Worm (Caenorhabditis elegans): ENCODE results near the gene srj-10.

Gene srj-10

DNA sequence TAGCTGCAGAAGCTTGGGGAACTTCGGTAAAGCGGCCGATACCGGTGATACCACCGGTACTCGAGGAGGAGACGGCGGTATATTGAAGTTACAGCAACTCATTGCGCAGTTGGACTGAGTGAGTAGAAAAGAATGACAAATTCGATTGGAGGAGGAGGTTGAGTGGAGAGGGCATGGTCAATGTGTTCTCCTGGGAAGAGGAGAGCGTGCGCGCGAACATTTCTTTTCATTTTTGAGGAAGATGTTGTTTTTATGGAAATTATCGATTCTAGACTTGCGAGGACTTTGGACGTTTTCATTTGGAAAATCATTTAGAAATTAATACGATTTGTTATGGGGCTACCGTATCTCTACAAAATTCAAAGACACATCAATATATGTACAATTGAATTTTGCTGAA, 44.5 kb downstream of the srj-10 start:
- TF ChIP-seq nhr-129 (tag; optimal IDR thresholded peaks at IDR 0.05) = no peak
- no peak for TF ChIP-seq fos-1 (tag; optimal IDR thresholded peaks at IDR 0.05)
- TF ChIP-seq dmd-4 (tag; optimal IDR thresholded peaks at IDR 0.05) = no peak
- no peak for TF ChIP-seq sem-4 (tag; optimal IDR thresholded peaks at IDR 0.05)
- no peak for TF ChIP-seq mbf-1 (tag; optimal IDR thresholded peaks at IDR 0.05)
- no peak for TF ChIP-seq sma-3 (GFP tag; optimal IDR thresholded peaks at IDR 0.05)
- no peak for TF ChIP-seq nhr-23 (tag; optimal IDR thresholded peaks at IDR 0.05)
- no peak for TF ChIP-seq Y55F3AM.14 (GFP tag; optimal IDR thresholded peaks at IDR 0.05)
- no peak for TF ChIP-seq blmp-1 (tag; optimal IDR thresholded peaks at IDR 0.05; ENCODE audit: insufficient read depth)
- TF ChIP-seq R02D3.7 (tag; optimal IDR thresholded peaks at IDR 0.05) = no peak
- no peak for TF ChIP-seq ceh-82 (tag; optimal IDR thresholded peaks at IDR 0.05)

ce11 chrV:16024917-16025316, 48.8 kb downstream of the srj-10 start:
- TF ChIP-seq nhr-10 (tag; optimal IDR thresholded peaks at IDR 0.05) = no peak
- TF ChIP-seq mdl-1 (tag; optimal IDR thresholded peaks at IDR 0.05) = no peak
- no peak for TF ChIP-seq ceh-16 (tag; optimal IDR thresholded peaks at IDR 0.05)

- TF ChIP-seq alr-1 (tag; optimal IDR thresholded peaks at IDR 0.05) = no peak
- TF ChIP-seq C34F6.9 (tag; optimal IDR thresholded peaks at IDR 0.05) = no peak
- no peak for TF ChIP-seq gmeb-1 (tag; optimal IDR thresholded peaks at IDR 0.05)
Observed at ce11 chrV:16024300-16024699, 49.5 kb downstream of the srj-10 start, which contains the start of gene T10C6.6. T10C6.6 (plus strand) TSS chrV:16024326.

DNA sequence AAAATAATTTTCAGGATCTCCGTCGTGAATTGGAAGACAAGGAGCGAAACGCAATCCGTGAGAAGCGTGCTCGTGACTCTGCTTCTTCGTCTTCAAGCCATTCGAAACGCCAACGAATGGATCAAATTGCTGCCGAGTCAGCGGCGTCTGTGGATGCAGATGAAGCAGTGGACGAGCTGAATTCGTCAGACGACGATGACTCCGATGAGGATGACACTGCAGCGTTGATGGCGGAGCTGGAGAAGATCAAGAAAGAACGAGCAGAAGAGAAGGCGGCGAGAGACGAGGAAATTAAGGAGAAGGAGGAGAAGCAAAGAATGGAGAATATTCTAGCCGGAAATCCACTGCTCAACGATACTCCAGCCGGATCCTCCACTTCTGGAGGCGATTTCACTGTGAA, 50.2 kb downstream of the srj-10 start:
- no peak for TF ChIP-seq Y55F3AM.14 (GFP tag; optimal IDR thresholded peaks at IDR 0.05)
- TF ChIP-seq lin-39 (tag; optimal IDR thresholded peaks at IDR 0.05) = no peak
- no peak for TF ChIP-seq ceh-82 (tag; optimal IDR thresholded peaks at IDR 0.05)

- TF ChIP-seq aly-2 (tag; optimal IDR thresholded peaks at IDR 0.05) (no peak), nhr-77 (tag; optimal IDR thresholded peaks at IDR 0.05) (no peak), ceh-16 (tag; optimal IDR thresholded peaks at IDR 0.05) (no peak), nhr-6 (tag; optimal IDR thresholded peaks at IDR 0.05) (no peak), ztf-1 (GFP tag; conservative IDR thresholded peaks at IDR 0.05) (no peak), mab-5 (tag; optimal IDR thresholded peaks at IDR 0.05) (no peak), elt-1 (tag; optimal IDR thresholded peaks at IDR 0.05) (no peak), dmd-4 (tag; optimal IDR thresholded peaks at IDR 0.05) (no peak), skn-1 (tag; optimal IDR thresholded peaks at IDR 0.05) (no peak), egl-27 (tag; optimal IDR thresholded peaks at IDR 0.05) (no peak), ZK546.5 (tag; optimal IDR thresholded peaks at IDR 0.05) (no peak), ceh-82 (tag; optimal IDR thresholded peaks at IDR 0.05) (no peak), peb-1 (tag; optimal IDR thresholded peaks at IDR 0.05) (no peak), C34F6.9 (tag; optimal IDR thresholded peaks at IDR 0.05) (no peak), alr-1 (tag; optimal IDR thresholded peaks at IDR 0.05) (no peak), nhr-129 (tag; optimal IDR thresholded peaks at IDR 0.05) (no peak), F13H6.1 (tag; optimal IDR thresholded peaks at IDR 0.05) (no peak), nhr-23 (tag; optimal IDR thresholded peaks at IDR 0.05) (no peak), mdl-1 (tag; optimal IDR thresholded peaks at IDR 0.05) (no peak)
Observed at ce11 chrV:16023051-16023450, 50.7 kb downstream of the srj-10 start, which contains the start of gene cwc-15. cwc-15 (plus strand) TSS chrV:16023351.

Data from whole organism, L2 larva.